Fruit fly (Drosophila melanogaster): ENCODE results near the gene Rcd-1.

The Rcd-1 gene

DNA sequence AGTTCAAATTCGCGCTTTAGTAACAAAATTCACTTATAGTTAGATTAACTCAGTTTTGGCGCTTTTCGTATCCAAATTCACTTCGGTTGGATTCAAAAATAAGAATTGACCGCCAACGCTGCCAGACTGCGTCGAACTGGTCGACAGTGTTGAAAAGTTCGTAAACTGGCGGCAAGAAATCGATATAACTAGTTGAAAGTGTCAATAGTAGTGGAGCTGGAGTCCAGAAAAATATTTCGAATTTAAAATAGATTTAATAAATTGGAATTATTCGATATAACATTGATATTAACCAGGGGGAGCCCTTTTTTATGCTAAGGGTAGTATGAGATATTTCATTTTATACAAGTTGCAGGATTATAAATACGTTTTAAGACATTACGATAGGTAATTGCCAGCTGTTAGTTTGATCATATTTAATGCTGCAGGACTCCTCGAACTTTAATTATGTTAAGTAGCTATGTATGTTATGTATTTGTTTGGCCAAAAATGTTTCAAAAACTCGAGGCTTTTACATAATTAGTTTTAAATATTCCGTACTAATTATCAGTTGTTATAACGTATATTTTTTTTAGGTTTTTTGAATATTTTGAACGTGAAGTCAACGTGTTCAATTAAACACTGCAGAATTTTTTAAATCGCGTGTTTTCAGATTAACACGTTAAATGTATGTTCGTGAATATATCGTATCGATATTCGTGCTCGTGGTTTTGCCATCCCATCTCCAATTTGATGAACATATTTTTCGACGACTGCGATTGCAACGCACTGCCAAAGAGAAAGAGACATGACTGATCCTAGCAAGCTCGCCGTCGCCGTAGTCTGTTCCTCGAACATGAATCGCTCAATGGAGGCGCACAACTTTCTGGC, 25.5 kb downstream of the Rcd-1 start, which contains the start of the genes CG14223 and Ssu72 (continued):
- TF ChIP-seq trh (GFP tag; optimal IDR thresholded peaks at IDR 0.05) (no peak), Poxn (GFP tag; IDR thresholded peaks at IDR 0.05) (no peak), CG34224 (GFP tag; IDR thresholded peaks at IDR 0.05; ENCODE audit: partially characterized antibody) (peak; percentile 75), Mes4 (GFP tag; optimal IDR thresholded peaks at IDR 0.05) (no peak), phol (tag; optimal IDR thresholded peaks at IDR 0.05) (no peak), otp (GFP tag; IDR thresholded peaks at IDR 0.05) (no peak), Xbp1 (GFP tag; optimal IDR thresholded peaks at IDR 0.05) (no peak), cwo (GFP tag; optimal IDR thresholded peaks at IDR 0.05) (no peak), wek (GFP tag; optimal IDR thresholded peaks at IDR 0.05) (no peak), Rfx (GFP tag; IDR thresholded peaks at IDR 0.05) (peak; percentile 16; the same call in 1 of the 2 replicates), Sox102F (GFP tag; optimal IDR thresholded peaks at IDR 0.05) (no peak), Eip74EF (GFP tag; optimal IDR thresholded peaks at IDR 0.05) (no peak), CG34422 (GFP tag; IDR thresholded peaks at IDR 0.05) (no peak), CG9727 (GFP tag; optimal IDR thresholded peaks at IDR 0.05) (no peak), abd-A (tag; optimal IDR thresholded peaks at IDR 0.05) (no peak), CG30403 (GFP tag; optimal IDR thresholded peaks at IDR 0.05) (peak; percentile 29), bcd (GFP tag; optimal IDR thresholded peaks at IDR 0.05) (no peak), scrt (GFP tag; optimal IDR thresholded peaks at IDR 0.05) (no peak), CG9215 (GFP tag; IDR thresholded peaks at IDR 0.05) (no peak), CG18262 (tag; optimal IDR thresholded peaks at IDR 0.05) (peak; percentile 8), run (tag; optimal IDR thresholded peaks at IDR 0.05) (no peak), Ets97D (GFP tag; optimal IDR thresholded peaks at IDR 0.05) (peak; percentile 33), gcm (GFP tag; optimal IDR thresholded peaks at IDR 0.05) (no peak), CG13624 (GFP tag; optimal IDR thresholded peaks at IDR 0.05) (no peak), CG11247 (GFP tag; IDR thresholded peaks at IDR 0.05) (no peak), lab (GFP tag; optimal IDR thresholded peaks at IDR 0.05) (peak; percentile 25), CG9437 (GFP tag; optimal IDR thresholded peaks at IDR 0.05) (no peak), CG1529 (GFP tag; optimal IDR thresholded peaks at IDR 0.05) (no peak), Tbp (GFP tag; optimal IDR thresholded peaks at IDR 0.05) (no peak), Bgb (GFP tag; IDR thresholded peaks at IDR 0.05; ENCODE audit: partially characterized antibody) (peak; percentile 81), Hsf (GFP tag; optimal IDR thresholded peaks at IDR 0.05) (no peak), gem (tag; optimal IDR thresholded peaks at IDR 0.05) (peak; percentile 13), CG10654 (GFP tag; optimal IDR thresholded peaks at IDR 0.05) (no peak), MBD-R2 (GFP tag; IDR thresholded peaks at IDR 0.05) (peak; percentile 45), tll (GFP tag; optimal IDR thresholded peaks at IDR 0.05) (no peak), CG17568 (GFP tag; optimal IDR thresholded peaks at IDR 0.05) (no peak), Taf1 (GFP tag; IDR thresholded peaks at IDR 0.05) (no peak), Usf (GFP tag; optimal IDR thresholded peaks at IDR 0.05) (no peak), CG31388 (GFP tag; optimal IDR thresholded peaks at IDR 0.05) (no peak), mld (GFP tag; IDR thresholded peaks at IDR 0.05; ENCODE audit: partially characterized antibody) (0 out of 3 replicates have a peak, but pooled peaks have one; percentile 44), p53 (GFP tag; optimal IDR thresholded peaks at IDR 0.05) (no peak), chinmo (GFP tag; IDR thresholded peaks at IDR 0.05; ENCODE audit: partially characterized antibody) (0 out of 4 replicates have a peak, but pooled peaks have one; percentile 52), knrl (GFP tag; IDR thresholded peaks at IDR 0.05; ENCODE audit: partially characterized antibody) (peak; percentile 78; the same call in 2 of the 3 replicates), CG15479 (GFP tag; optimal IDR thresholded peaks at IDR 0.05) (no peak), CG18011 (GFP tag; optimal IDR thresholded peaks at IDR 0.05) (no peak), ken (GFP tag; IDR thresholded peaks at IDR 0.05) (no peak), da (GFP tag; optimal IDR thresholded peaks at IDR 0.05) (no peak), CG6272 (GFP tag; IDR thresholded peaks at IDR 0.05) (no peak)

All from whole organism, embryonic.